Worm (Caenorhabditis elegans) whole organism, L4 larva: ENCODE results near the gene ZC302.3.

Source experiments
- F26F4.8 ChIP-seq: fragments of 200-800 bp; sonication (Bioruptor generic); conservative IDR thresholded peaks from 2 replicates; pipeline ENCODE4 v1.3.6; 2022; ENCODE audit warnings: missing genetic modification characterization, missing compliant biosample characterization
- F37D6.2 ChIP-seq: sonication (generic microtip); optimal IDR thresholded peaks from 2 replicates; lab custom pipeline; 2016; ENCODE audit warnings: mild to moderate bottlenecking, missing genetic modification characterization, missing compliant biosample characterization
- F44E2.7 ChIP-seq: fragments of 200-800 bp; sonication (Bioruptor generic); IDR thresholded peaks from 2 replicates; pipeline ENCODE4 v2.1.2; 2022; ENCODE audit warnings: missing genetic modification characterization, missing compliant biosample characterization
- T20F7.1 ChIP-seq: fragments of 200-800 bp; sonication (Bioruptor generic); optimal IDR thresholded peaks from 2 replicates; lab custom pipeline; 2018; ENCODE audit warnings: mild to moderate bottlenecking, missing genetic modification characterization, missing compliant biosample characterization
- T26A8.4 ChIP-seq: fragments of 200-800 bp; sonication (Bioruptor generic); IDR thresholded peaks from 2 replicates; pipeline ENCODE4 v1.3.6; 2022; ENCODE audit warnings: missing genetic modification characterization, missing compliant biosample characterization
- Y48G9A.11 ChIP-seq: fragments of 200-800 bp; sonication (Bioruptor generic); IDR thresholded peaks from 2 replicates; pipeline ENCODE4 v1.3.6; 2022; ENCODE audit warnings: missing genetic modification reagents, missing genetic modification characterization, missing compliant biosample characterization
- Y5F2A.4 ChIP-seq: fragments of 200-800 bp; sonication (Bioruptor generic); optimal IDR thresholded peaks from 2 replicates; lab custom pipeline; 2018; ENCODE audit warnings: mild to moderate bottlenecking, missing genetic modification characterization, missing compliant biosample characterization
- ZK337.2 ChIP-seq: fragments of 200-800 bp; sonication (Bioruptor generic); IDR thresholded peaks from 2 replicates; pipeline ENCODE4 v1.3.6; 2022; ENCODE audit warnings: missing genetic modification reagents, missing genetic modification characterization, missing compliant biosample characterization
- ZK546.5 ChIP-seq, 2 experiments: sonication (generic microtip); optimal IDR thresholded peaks; 2 replicates each; lab custom pipeline; 2017; ENCODE audit warnings: missing biosample characterization in 2 of 2, missing genetic modification characterization in 2 of 2
- aly-2 ChIP-seq: sonication (generic microtip); optimal IDR thresholded peaks from 2 replicates; lab custom pipeline; 2018; ENCODE audit warnings: missing biosample characterization, missing genetic modification characterization
- ama-1 ChIP-seq: fragments of 150-350 bp; optimal IDR thresholded peaks from 2 replicates; lab custom pipeline; 2014; ENCODE audit warnings: inconsistent platforms, mixed read lengths
- arid-1 ChIP-seq: fragments of 200-800 bp; sonication (Bioruptor generic); conservative IDR thresholded peaks from 2 replicates; pipeline ENCODE4 v1.3.6; 2022; ENCODE audit warnings: missing genetic modification reagents, missing genetic modification characterization, missing compliant biosample characterization
- attf-4 ChIP-seq: sonication (generic microtip); optimal IDR thresholded peaks from 3 replicates; lab custom pipeline; 2017; ENCODE audit warnings: missing biosample characterization, missing genetic modification characterization
- ceh-20 ChIP-seq: fragments of 200-800 bp; sonication (Bioruptor generic); IDR thresholded peaks from 2 replicates; pipeline ENCODE4 v1.3.6; 2022; ENCODE audit warnings: missing genetic modification reagents, missing genetic modification characterization, missing compliant biosample characterization
- ceh-28 ChIP-seq: fragments of 150-350 bp; optimal IDR thresholded peaks from 2 replicates; lab custom pipeline; 2014; ENCODE audit warnings: missing biosample characterization, missing genetic modification reagents, missing genetic modification characterization
- ceh-32 ChIP-seq: sonication (generic microtip); optimal IDR thresholded peaks from 2 replicates; lab custom pipeline; 2016; ENCODE audit warnings: mild to moderate bottlenecking, missing genetic modification characterization, missing compliant biosample characterization; ENCODE audit not compliant: poor library complexity
- ceh-82 ChIP-seq: sonication (generic microtip); optimal IDR thresholded peaks from 2 replicates; lab custom pipeline; 2017; ENCODE audit warnings: missing biosample characterization, missing genetic modification characterization
- daf-12 ChIP-seq: fragments of 150-350 bp; optimal IDR thresholded peaks from 2 replicates; lab custom pipeline; 2014; ENCODE audit warnings: missing biosample characterization, missing genetic modification reagents, missing genetic modification characterization
- daf-16 ChIP-seq, 3 experiments: sonication (generic microtip); optimal IDR thresholded peaks; 2 replicates each; lab custom pipeline; 2016 to 2017; ENCODE audit warnings: missing genetic modification characterization in 3 of 3, missing genetic modification reagents in 3 of 3, mild to moderate bottlenecking in 2 of 3, missing compliant biosample characterization in 2 of 3, missing biosample characterization in 1 of 3, moderate library complexity in 1 of 3
- dmd-6 ChIP-seq: fragments of 200-800 bp; sonication (Bioruptor generic); IDR thresholded peaks from 2 replicates; pipeline ENCODE4 v1.3.6; 2022; ENCODE audit warnings: missing genetic modification reagents, missing genetic modification characterization, missing compliant biosample characterization
- dpl-1 ChIP-seq: fragments of 150-350 bp; optimal IDR thresholded peaks from 2 replicates; lab custom pipeline; 2014; ENCODE audit warnings: missing biosample characterization, missing genetic modification reagents, missing genetic modification characterization
- dve-1 ChIP-seq: sonication (generic microtip); optimal IDR thresholded peaks from 2 replicates; lab custom pipeline; 2017; ENCODE audit warnings: antibody characterized with exemption, mild to moderate bottlenecking, missing genetic modification characterization, missing compliant biosample characterization; ENCODE audit not compliant: insufficient read depth
- fos-1 ChIP-seq: fragments of 150-350 bp; optimal IDR thresholded peaks from 2 replicates; lab custom pipeline; 2014; ENCODE audit warnings: missing biosample characterization, missing genetic modification characterization
- gei-8 ChIP-seq: fragments of 200-800 bp; sonication (Bioruptor generic); optimal IDR thresholded peaks from 2 replicates; lab custom pipeline; 2018; ENCODE audit warnings: mild to moderate bottlenecking, missing genetic modification characterization, missing compliant biosample characterization
- hlh-11 ChIP-seq: fragments of 200-800 bp; sonication (Bioruptor generic); optimal IDR thresholded peaks from 2 replicates; lab custom pipeline; 2018; ENCODE audit warnings: mild to moderate bottlenecking, missing genetic modification characterization, missing compliant biosample characterization
- hlh-30 ChIP-seq: sonication (generic microtip); optimal IDR thresholded peaks from 2 replicates; lab custom pipeline; 2017; ENCODE audit warnings: antibody characterized with exemption, mild to moderate bottlenecking, missing genetic modification characterization, missing compliant biosample characterization; ENCODE audit not compliant: insufficient read depth
- lim-7 ChIP-seq: fragments of 200-800 bp; sonication (Bioruptor generic); IDR thresholded peaks from 2 replicates; pipeline ENCODE4 v1.3.6; 2022; ENCODE audit warnings: missing genetic modification characterization, missing compliant biosample characterization
- lin-15B ChIP-seq: fragments of 150-350 bp; sonication (generic microtip); optimal IDR thresholded peaks from 3 replicates; lab custom pipeline; 2014; ENCODE audit warnings: missing biosample characterization, missing genetic modification characterization
- lin-29 ChIP-seq: fragments of 200-800 bp; sonication (Bioruptor generic); IDR thresholded peaks from 2 replicates; pipeline ENCODE4 v1.3.6; 2022; ENCODE audit warnings: missing genetic modification reagents, missing genetic modification characterization, missing compliant biosample characterization
- lin-38 ChIP-seq: fragments of 200-800 bp; sonication (Bioruptor generic); IDR thresholded peaks from 2 replicates; pipeline ENCODE4 v1.3.6; 2022; ENCODE audit warnings: missing genetic modification reagents, missing genetic modification characterization, missing compliant biosample characterization
- lir-3 ChIP-seq: sonication (generic microtip); optimal IDR thresholded peaks from 2 replicates; lab custom pipeline; 2016; ENCODE audit warnings: mild to moderate bottlenecking, missing genetic modification characterization, missing compliant biosample characterization
- mdl-1 ChIP-seq, 2 experiments: fragments of 150-350 bp in 1 of 2; sonication (generic microtip) in 1 of 2; optimal IDR thresholded peaks; 2 replicates each; lab custom pipeline; 2014 to 2017; ENCODE audit warnings: missing biosample characterization in 2 of 2, missing genetic modification characterization in 2 of 2
- mep-1 ChIP-seq: fragments of 150-350 bp; sonication (generic microtip); optimal IDR thresholded peaks from 3 replicates; lab custom pipeline; 2014; ENCODE audit warnings: missing biosample characterization, missing genetic modification characterization
- mes-2 ChIP-seq: sonication (generic microtip); optimal IDR thresholded peaks from 2 replicates; lab custom pipeline; 2016; ENCODE audit warnings: missing genotype, mild to moderate bottlenecking, missing genetic modification characterization, missing compliant biosample characterization; ENCODE audit not compliant: poor library complexity, severe bottlenecking
- mxl-2 ChIP-seq: fragments of 200-800 bp; sonication (Bioruptor generic); conservative IDR thresholded peaks from 2 replicates; pipeline ENCODE4 v1.3.6; 2022; ENCODE audit warnings: missing genetic modification reagents, missing genetic modification characterization, missing compliant biosample characterization
- nhr-237 ChIP-seq: sonication (generic microtip); optimal IDR thresholded peaks from 2 replicates; lab custom pipeline; 2017; ENCODE audit warnings: missing biosample characterization, missing genetic modification characterization
- nhr-41 ChIP-seq: fragments of 200-800 bp; sonication (Bioruptor generic); IDR thresholded peaks from 2 replicates; pipeline ENCODE4 v1.3.6; 2022; ENCODE audit warnings: missing genetic modification reagents, missing genetic modification characterization, missing compliant biosample characterization
- nhr-77 ChIP-seq: fragments of 150-350 bp; optimal IDR thresholded peaks from 2 replicates; lab custom pipeline; 2014; ENCODE audit warnings: missing biosample characterization, missing genetic modification characterization
- pqm-1 ChIP-seq: sonication (generic microtip); optimal IDR thresholded peaks from 2 replicates; lab custom pipeline; 2017; ENCODE audit warnings: missing biosample characterization, missing genetic modification characterization
- saeg-2 ChIP-seq: fragments of 200-800 bp; sonication (Bioruptor generic); IDR thresholded peaks from 2 replicates; pipeline ENCODE4 v1.3.6; 2022; ENCODE audit warnings: missing genetic modification reagents, missing genetic modification characterization, missing compliant biosample characterization
- sdz-12 ChIP-seq: fragments of 200-800 bp; sonication (Bioruptor generic); optimal IDR thresholded peaks from 2 replicates; lab custom pipeline; 2018; ENCODE audit warnings: mild to moderate bottlenecking, missing genetic modification characterization, missing compliant biosample characterization
- set-16 ChIP-seq: fragments of 200-800 bp; sonication (Bioruptor generic); IDR thresholded peaks from 2 replicates; pipeline ENCODE4 v1.3.6; 2022; ENCODE audit warnings: missing genetic modification reagents, missing genetic modification characterization, missing compliant biosample characterization
- snpc-1.2 ChIP-seq: fragments of 200-800 bp; sonication (Bioruptor generic); IDR thresholded peaks from 2 replicates; pipeline ENCODE4 v1.3.6; 2022; ENCODE audit warnings: missing genetic modification reagents, missing genetic modification characterization, missing compliant biosample characterization
- snpc-4 ChIP-seq: fragments of 150-350 bp; optimal IDR thresholded peaks from 2 replicates; lab custom pipeline; 2014; ENCODE audit warnings: missing biosample characterization, missing genetic modification characterization
- spr-1 ChIP-seq: sonication (generic microtip); optimal IDR thresholded peaks from 2 replicates; lab custom pipeline; 2016; ENCODE audit warnings: mild to moderate bottlenecking, missing genetic modification characterization, missing compliant biosample characterization
- unc-130 ChIP-seq: sonication (generic microtip); optimal IDR thresholded peaks from 2 replicates; lab custom pipeline; 2016; ENCODE audit warnings: missing genetic modification reagents, missing genetic modification characterization, missing compliant biosample characterization
- unc-62 ChIP-seq, 3 experiments: fragments of 150-350 bp in 1 of 3; sonication (generic microtip); optimal IDR thresholded peaks in 2 of 3; peaks in 1 of 3; 1 replicate in 1 of 3; 2 replicates in 2 of 3; lab custom pipeline; 2014 to 2017; ENCODE audit warnings: missing biosample characterization in 3 of 3, missing genetic modification characterization in 3 of 3, missing genetic modification reagents in 3 of 3, missing genotype in 1 of 3
- vab-7 ChIP-seq: fragments of 200-800 bp; sonication (Bioruptor generic); IDR thresholded peaks from 2 replicates; pipeline ENCODE4 v1.3.6; 2022; ENCODE audit warnings: missing genetic modification reagents, missing genetic modification characterization, missing compliant biosample characterization
- zag-1 ChIP-seq: fragments of 150-350 bp; optimal IDR thresholded peaks from 2 replicates; lab custom pipeline; 2014; ENCODE audit warnings: missing biosample characterization, missing genetic modification characterization
- zfp-2 ChIP-seq: sonication (generic microtip); optimal IDR thresholded peaks from 2 replicates; lab custom pipeline; 2016; ENCODE audit warnings: mild to moderate bottlenecking, missing genetic modification characterization, missing compliant biosample characterization
- ztf-11 ChIP-seq: fragments of 150-350 bp; optimal IDR thresholded peaks from 2 replicates; lab custom pipeline; 2014; ENCODE audit warnings: missing biosample characterization, missing genetic modification characterization

ZC302.3 gene

DNA sequence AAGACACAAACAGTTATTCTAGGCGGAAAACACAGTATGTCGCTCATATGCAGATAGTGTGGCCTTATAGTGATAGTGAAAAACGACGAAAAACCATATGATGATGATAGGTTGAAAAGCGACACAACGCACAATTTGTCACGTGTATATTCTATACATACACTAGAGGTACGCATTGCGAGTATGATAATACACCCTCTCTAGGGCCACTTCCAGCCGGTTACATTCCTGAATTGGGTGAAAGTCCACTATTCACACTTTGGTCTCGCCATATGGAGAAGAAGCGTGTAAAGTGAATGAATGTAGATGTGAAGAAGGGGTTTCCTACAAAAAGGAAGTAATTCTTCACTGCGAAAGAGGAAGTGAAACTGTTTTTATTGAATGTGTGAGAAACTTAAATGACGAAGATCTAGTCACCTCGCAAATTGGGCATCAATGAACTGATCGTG, 11.8 kb downstream of the ZC302.3 start (continued):
- no peak for TF ChIP-seq F26F4.8 (GFP tag; lab: Robert Waterston, UW)
- TF ChIP-seq ztf-11 (tag; lab: Kevin White, UChicago), result no peak
- TF ChIP-seq nhr-237, result no peak
- TF ChIP-seq zag-1 (tag; lab: Kevin White, UChicago), result no peak
- peak; percentile 59 to 75 for TF ChIP-seq mdl-1 (tag; optimal IDR thresholded peaks at IDR 0.05; lab: Kevin White, UChicago)
- TF ChIP-seq nhr-77 (tag; lab: Kevin White, UChicago), result peak; percentile 14
- TF ChIP-seq snpc-4, result no peak
- no peak for TF ChIP-seq F37D6.2 (tag; lab: Kevin White, UChicago)
- no peak for TF ChIP-seq ceh-28 (tag; lab: Kevin White, UChicago)
- TF ChIP-seq dmd-6, result peak; percentile 87
- TF ChIP-seq hlh-30 (tag; lab: Kevin White, UChicago), result peak; percentile 76
- peak; percentile 29 for TF ChIP-seq mes-2 (tag; lab: Kevin White, UChicago)
- 0 out of 2 replicates have a peak, but pooled peaks have one; percentile 31 for TF ChIP-seq saeg-2 (GFP tag; lab: Robert Waterston, UW)
- no peak for TF ChIP-seq zfp-2
- TF ChIP-seq ceh-82, result no peak
- TF ChIP-seq arid-1 (GFP tag; lab: Robert Waterston, UW), result no peak
- no peak for TF ChIP-seq lin-38 (GFP tag; lab: Robert Waterston, UW)
- TF ChIP-seq mep-1 (tag; lab: Kevin White, UChicago), result peak; percentile 42
- TF ChIP-seq sdz-12 (GFP tag; lab: Kevin White, UChicago), result no peak
- no peak for TF ChIP-seq lin-29 (GFP tag; lab: Robert Waterston, UW)
- TF ChIP-seq set-16 (GFP tag; lab: Robert Waterston, UW), result no peak
- no peak for TF ChIP-seq fos-1 (tag; lab: Kevin White, UChicago)
- TF ChIP-seq unc-130, result no peak
- peak; percentile 84 for TF ChIP-seq pqm-1 (tag; lab: Kevin White, UChicago)
- TF ChIP-seq dpl-1, result no peak
- TF ChIP-seq mxl-2 (GFP tag; lab: Robert Waterston, UW), result no peak
- TF ChIP-seq T26A8.4 (GFP tag; lab: Robert Waterston, UW), result no peak
- no peak for TF ChIP-seq ZK337.2 (GFP tag; lab: Robert Waterston, UW)
- TF ChIP-seq snpc-1.2 (GFP tag; lab: Robert Waterston, UW), result no peak
- no peak for TF ChIP-seq aly-2
- no peak for TF ChIP-seq spr-1 (tag; lab: Kevin White, UChicago)
- peak; percentile 43 for TF ChIP-seq dve-1
- no peak for TF ChIP-seq Y5F2A.4 (GFP tag; lab: Kevin White, UChicago)
- peak; percentile 2 for TF ChIP-seq T20F7.1 (GFP tag; lab: Kevin White, UChicago)
- TF ChIP-seq unc-62 (GFP tag; optimal IDR thresholded peaks at IDR 0.05 in 1 of 2; lab: Kevin White, UChicago), result peak in 1 of 2 experiments; percentile 86
- TF ChIP-seq unc-62 (tag; optimal IDR thresholded peaks at IDR 0.05; lab: Kevin White, UChicago), result no peak
- TF ChIP-seq daf-16 (GFP tag; optimal IDR thresholded peaks at IDR 0.05; lab: Kevin White, UChicago), result no peak
- TF ChIP-seq daf-16 (tag; optimal IDR thresholded peaks at IDR 0.05; lab: Kevin White, UChicago), result peak; percentile 80
- no peak for TF ChIP-seq vab-7 (GFP tag; lab: Robert Waterston, UW)
- no peak for TF ChIP-seq ZK546.5 (tag; optimal IDR thresholded peaks at IDR 0.05; lab: Kevin White, UChicago)
- TF ChIP-seq ama-1 (lab: Kevin White, UChicago), result no peak
- TF ChIP-seq F44E2.7 (GFP tag; lab: Robert Waterston, UW), result no peak
- TF ChIP-seq gei-8 (GFP tag; lab: Kevin White, UChicago), result peak; percentile 23
- no peak for TF ChIP-seq attf-4 (tag; lab: Kevin White, UChicago)
- no peak for TF ChIP-seq lin-15B
- TF ChIP-seq ceh-20, result peak; percentile 30; the same call in 1 of the 2 replicates
- TF ChIP-seq lir-3 (tag; lab: Kevin White, UChicago), result no peak
- TF ChIP-seq Y48G9A.11 (GFP tag; lab: Robert Waterston, UW), result no peak
- TF ChIP-seq ceh-32, result no peak
- TF ChIP-seq hlh-11, result peak; percentile 85
- no peak for TF ChIP-seq lim-7 (GFP tag; lab: Robert Waterston, UW)
- no peak for TF ChIP-seq daf-12
- no peak for TF ChIP-seq nhr-41 (GFP tag; lab: Robert Waterston, UW)
